Worm (Caenorhabditis elegans): ENCODE results near the gene clec-9.

- TF ChIP-seq dao-5 (tag; optimal IDR thresholded peaks at IDR 0.05) (no peak), him-1 (tag; optimal IDR thresholded peaks at IDR 0.05) (no peak), W03F9.2 (tag; optimal IDR thresholded peaks at IDR 0.05) (no peak)
Observed at ce11 chrV:16666647-16667046, 39.8 kb downstream of the clec-9 start, which contains the start of gene F14F8.14.

All from whole organism, L4/young adult.